Worm (Caenorhabditis elegans): ENCODE results near the gene Y51A2D.21.

The Y51A2D.21 gene

ce11 chrV:18575084-18575483 lies 3.5 kb downstream of the Y51A2D.21 start:
- no peak for TF ChIP-seq cebp-1 (GFP tag; IDR thresholded peaks at IDR 0.05)
- TF ChIP-seq cebp-1 (tag; optimal IDR thresholded peaks at IDR 0.05) = peak; percentile 34
- TF ChIP-seq aptf-3 (GFP tag; IDR thresholded peaks at IDR 0.05) = no peak
- peak; percentile 24 for TF ChIP-seq ets-4 (GFP tag; optimal IDR thresholded peaks at IDR 0.05)
- no peak for TF ChIP-seq ceh-100 (GFP tag; IDR thresholded peaks at IDR 0.05)
- no peak for TF ChIP-seq attf-3 (GFP tag; conservative IDR thresholded peaks at IDR 0.05)
- TF ChIP-seq atf-7 (tag; optimal IDR thresholded peaks at IDR 0.05) = no peak
- TF ChIP-seq pha-4 (tag; optimal IDR thresholded peaks at IDR 0.05) = no peak
- TF ChIP-seq chd-7 (tag; optimal IDR thresholded peaks at IDR 0.05) = peak; percentile 28
- no peak for TF ChIP-seq F33H1.4 (GFP tag; IDR thresholded peaks at IDR 0.05)
- peak; percentile 88 for TF ChIP-seq ztf-18 (tag; optimal IDR thresholded peaks at IDR 0.05)
- TF ChIP-seq T26A5.8 (tag; optimal IDR thresholded peaks at IDR 0.05) = no peak
- no peak for TF ChIP-seq F23B12.7 (tag; optimal IDR thresholded peaks at IDR 0.05; ENCODE audit: insufficient read depth)
- no peak for TF ChIP-seq dpl-1 (GFP tag; optimal IDR thresholded peaks at IDR 0.05)
- TF ChIP-seq fkh-3 (tag; optimal IDR thresholded peaks at IDR 0.05) = peak; percentile 24
- TF ChIP-seq ccch-3 (GFP tag; optimal IDR thresholded peaks at IDR 0.05) = no peak
- TF ChIP-seq snpc-4 (GFP tag; optimal IDR thresholded peaks at IDR 0.05) = no peak
- TF ChIP-seq snpc-4 (tag; optimal IDR thresholded peaks at IDR 0.05) = no peak
- TF ChIP-seq bed-2 (GFP tag; IDR thresholded peaks at IDR 0.05) = no peak
- no peak for TF ChIP-seq attf-5 (GFP tag; optimal IDR thresholded peaks at IDR 0.05)
- TF ChIP-seq mel-28 (tag; optimal IDR thresholded peaks at IDR 0.05; ENCODE audit: borderline replicate concordance) = no peak
- TF ChIP-seq ZK185.1 (tag; optimal IDR thresholded peaks at IDR 0.05; ENCODE audit: poor library complexity, severe bottlenecking) = no peak
- TF ChIP-seq rpc-1 (optimal IDR thresholded peaks at IDR 0.05) = no peak
- TF ChIP-seq rpc-1 (tag; optimal IDR thresholded peaks at IDR 0.05) = no peak
- TF ChIP-seq F55B11.4 (tag; optimal IDR thresholded peaks at IDR 0.05; ENCODE audit: borderline replicate concordance, insufficient read depth) = no peak
- TF ChIP-seq F39B2.1 (GFP tag; IDR thresholded peaks at IDR 0.05) = no peak
- TF ChIP-seq efl-1 (GFP tag; optimal IDR thresholded peaks at IDR 0.05) = no peak
- TF ChIP-seq pbrm-1 (GFP tag; IDR thresholded peaks at IDR 0.05) = no peak
- TF ChIP-seq sptf-2 (GFP tag; optimal IDR thresholded peaks at IDR 0.05) = no peak
- TF ChIP-seq ceh-40 (GFP tag; IDR thresholded peaks at IDR 0.05) = no peak
- TF ChIP-seq ztf-6 (GFP tag; IDR thresholded peaks at IDR 0.05) = no peak
- TF ChIP-seq F57C9.4 (tag; optimal IDR thresholded peaks at IDR 0.05) = no peak
- TF ChIP-seq ekl-4 (GFP tag; IDR thresholded peaks at IDR 0.05) = 0 out of 2 replicates have a peak, but pooled peaks have one; percentile 36
- TF ChIP-seq ceh-91 (GFP tag; IDR thresholded peaks at IDR 0.05) = no peak
- no peak for TF ChIP-seq zim-3 (tag; optimal IDR thresholded peaks at IDR 0.05)
- TF ChIP-seq K11D2.4 (GFP tag; IDR thresholded peaks at IDR 0.05) = no peak
- TF ChIP-seq dox-1 (GFP tag; IDR thresholded peaks at IDR 0.05) = 0 out of 2 replicates have a peak, but pooled peaks have one; percentile 20
- no peak for TF ChIP-seq madf-6 (GFP tag; IDR thresholded peaks at IDR 0.05)
- TF ChIP-seq tlf-1 (GFP tag; optimal IDR thresholded peaks at IDR 0.05) = no peak
- no peak for TF ChIP-seq ztf-26 (tag; optimal IDR thresholded peaks at IDR 0.05)
- TF ChIP-seq dpff-1 (tag; optimal IDR thresholded peaks at IDR 0.05) = no peak
- no peak for TF ChIP-seq Y53F4B.3 (GFP tag; IDR thresholded peaks at IDR 0.05)
- TF ChIP-seq nhr-90 (tag; optimal IDR thresholded peaks at IDR 0.05) = no peak
- peak; percentile 56; the same call in 1 of the 2 replicates for TF ChIP-seq Y53G8AR.9 (GFP tag; conservative IDR thresholded peaks at IDR 0.05)
- TF ChIP-seq ztf-3 (GFP tag; optimal IDR thresholded peaks at IDR 0.05) = no peak
- no peak for TF ChIP-seq B0336.3 (GFP tag; IDR thresholded peaks at IDR 0.05)
- TF ChIP-seq egl-44 (GFP tag; IDR thresholded peaks at IDR 0.05) = no peak
- 0 out of 2 replicates have a peak, but pooled peaks have one; percentile 36 for TF ChIP-seq nfyb-1 (GFP tag; IDR thresholded peaks at IDR 0.05)
- no peak for TF ChIP-seq akir-1 (GFP tag; optimal IDR thresholded peaks at IDR 0.05)
- no peak for TF ChIP-seq gei-17 (GFP tag; optimal IDR thresholded peaks at IDR 0.05)
- peak; percentile 28 for TF ChIP-seq ceh-79 (tag; optimal IDR thresholded peaks at IDR 0.05)

Data from whole organism, young adult.